Worm (Caenorhabditis elegans) whole organism, L1 larva: Measurements from ENCODE around the gene Y39A1A.31.

Experiments used
- C16A3.4 ChIP-seq: fragments of 150-350 bp; optimal IDR thresholded peaks from 2 replicates; lab custom pipeline; 2014; ENCODE audit warnings: missing biosample characterization, missing genetic modification characterization
- Y116A8C.19 ChIP-seq: sonication (generic microtip); optimal IDR thresholded peaks from 2 replicates; lab custom pipeline; 2016; ENCODE audit warnings: missing compliant biosample characterization, missing genetic modification characterization, borderline replicate concordance
- alr-1 ChIP-seq: fragments of 200-800 bp; sonication (Bioruptor generic); optimal IDR thresholded peaks from 2 replicates; lab custom pipeline; 2018; ENCODE audit warnings: borderline replicate concordance, mild to moderate bottlenecking, missing genetic modification characterization, missing compliant biosample characterization
- aly-2 ChIP-seq: fragments of 150-350 bp; optimal IDR thresholded peaks from 2 replicates; lab custom pipeline; 2014; ENCODE audit warnings: missing biosample characterization, missing genetic modification characterization
- ceh-82 ChIP-seq, 3 experiments: fragments of 150-350 bp in 1 of 3; sonication (generic microtip) in 2 of 3; optimal IDR thresholded peaks; 2 replicates each; lab custom pipeline; 2014 to 2017; ENCODE audit warnings: missing biosample characterization in 3 of 3, missing genetic modification characterization in 3 of 3
- ceh-90 ChIP-seq: sonication (generic microtip); optimal IDR thresholded peaks from 2 replicates; lab custom pipeline; 2016; ENCODE audit warnings: missing genetic modification characterization, missing compliant biosample characterization
- ces-1 ChIP-seq: fragments of 150-350 bp; optimal IDR thresholded peaks from 2 replicates; lab custom pipeline; 2014; ENCODE audit warnings: missing biosample characterization, missing genetic modification reagents, missing genetic modification characterization
- efl-3 ChIP-seq: fragments of 200-800 bp; sonication (Bioruptor generic); optimal IDR thresholded peaks from 2 replicates; lab custom pipeline; 2018; ENCODE audit warnings: mild to moderate bottlenecking, missing genetic modification characterization, missing compliant biosample characterization
- egl-27 ChIP-seq, 2 experiments: fragments of 150-350 bp in 1 of 2; sonication (generic microtip); optimal IDR thresholded peaks; 3 replicates each; lab custom pipeline; 2017 to 2018; ENCODE audit warnings: missing biosample characterization in 2 of 2, missing genetic modification characterization in 2 of 2, missing genetic modification reagents in 2 of 2
- elt-2 ChIP-seq: sonication (generic microtip); optimal IDR thresholded peaks from 2 replicates; lab custom pipeline; 2016; ENCODE audit warnings: missing genetic modification characterization, mild to moderate bottlenecking, inconsistent platforms, missing compliant biosample characterization, missing genetic modification reagents
- elt-3 ChIP-seq, 6 experiments: fragments of 150-350 bp in 1 of 6; sonication (generic microtip); optimal IDR thresholded peaks; 2 replicates each; lab custom pipeline; 2017 to 2018; ENCODE audit warnings: missing biosample characterization in 6 of 6, missing genetic modification characterization in 6 of 6, inconsistent platforms in 1 of 6
- fkh-10 ChIP-seq: sonication (generic microtip); optimal IDR thresholded peaks from 2 replicates; lab custom pipeline; 2017; ENCODE audit warnings: missing biosample characterization, missing genetic modification reagents, missing genetic modification characterization
- fkh-8 ChIP-seq: sonication (generic microtip); optimal IDR thresholded peaks from 2 replicates; lab custom pipeline; 2016; ENCODE audit warnings: mild to moderate bottlenecking, missing genetic modification characterization, missing compliant biosample characterization
- fos-1 ChIP-seq: fragments of 150-350 bp; optimal IDR thresholded peaks from 2 replicates; lab custom pipeline; 2014; ENCODE audit warnings: missing biosample characterization, missing genetic modification characterization
- grh-1 ChIP-seq: fragments of 200-800 bp; sonication (Bioruptor generic); IDR thresholded peaks from 2 replicates; pipeline ENCODE4 v1.3.6; 2022; ENCODE audit warnings: missing genetic modification reagents, missing genetic modification characterization, missing compliant biosample characterization
- hlh-4 ChIP-seq: sonication (generic microtip); optimal IDR thresholded peaks from 2 replicates; lab custom pipeline; 2016; ENCODE audit warnings: mild to moderate bottlenecking, missing genetic modification characterization, missing compliant biosample characterization
- hpl-2 ChIP-seq: fragments of 150-350 bp; optimal IDR thresholded peaks from 2 replicates; lab custom pipeline; 2014; ENCODE audit warnings: missing biosample characterization, missing genetic modification reagents, missing genetic modification characterization
- irx-1 ChIP-seq: sonication (generic microtip); optimal IDR thresholded peaks from 2 replicates; lab custom pipeline; 2016; ENCODE audit warnings: missing genetic modification characterization, missing compliant biosample characterization
- isw-1 ChIP-seq: fragments of 200-800 bp; sonication (Bioruptor generic); IDR thresholded peaks from 2 replicates; pipeline ENCODE4 v1.3.6; 2022; ENCODE audit warnings: missing genetic modification characterization, missing compliant biosample characterization
- jun-1 ChIP-seq: fragments of 150-350 bp; optimal IDR thresholded peaks from 2 replicates; lab custom pipeline; 2014; ENCODE audit warnings: missing biosample characterization, missing genetic modification reagents, missing genetic modification characterization
- lin-14 ChIP-seq: fragments of 200-800 bp; sonication (Bioruptor generic); optimal IDR thresholded peaks from 2 replicates; lab custom pipeline; 2018; ENCODE audit warnings: mild to moderate bottlenecking, missing genetic modification characterization, moderate library complexity, missing compliant biosample characterization
- lsy-2 ChIP-seq, 2 experiments: fragments of 150-350 bp; optimal IDR thresholded peaks; 2 replicates each; lab custom pipeline; 2014; ENCODE audit warnings: missing biosample characterization in 2 of 2, missing genetic modification characterization in 2 of 2
- mdl-1 ChIP-seq, 2 experiments: fragments of 150-350 bp; optimal IDR thresholded peaks; 2 replicates each; lab custom pipeline; 2014 to 2017; ENCODE audit warnings: missing biosample characterization in 2 of 2, missing genetic modification characterization in 2 of 2, inconsistent platforms in 1 of 2
- mef-2 ChIP-seq: fragments of 150-350 bp; optimal IDR thresholded peaks from 2 replicates; lab custom pipeline; 2014; ENCODE audit warnings: missing biosample characterization, missing genetic modification characterization
- mep-1 ChIP-seq: fragments of 150-350 bp; optimal IDR thresholded peaks from 2 replicates; lab custom pipeline; 2014; ENCODE audit warnings: missing biosample characterization, missing genetic modification characterization
- nhr-11 ChIP-seq: fragments of 150-350 bp; optimal IDR thresholded peaks from 2 replicates; lab custom pipeline; 2014; ENCODE audit warnings: missing biosample characterization, missing genetic modification characterization
- nhr-12 ChIP-seq: sonication (generic microtip); optimal IDR thresholded peaks from 2 replicates; lab custom pipeline; 2017; ENCODE audit warnings: missing biosample characterization, missing genetic modification characterization
- nhr-19 ChIP-seq: fragments of 200-800 bp; sonication (Bioruptor generic); conservative IDR thresholded peaks from 2 replicates; pipeline ENCODE4 v1.3.6; 2022; ENCODE audit warnings: missing genetic modification characterization, missing compliant biosample characterization
- nhr-20 ChIP-seq: sonication (generic microtip); optimal IDR thresholded peaks from 2 replicates; lab custom pipeline; 2016; ENCODE audit warnings: mild to moderate bottlenecking, missing genetic modification characterization, missing compliant biosample characterization
- nhr-237 ChIP-seq: fragments of 150-350 bp; optimal IDR thresholded peaks from 2 replicates; lab custom pipeline; 2014; ENCODE audit warnings: missing biosample characterization, missing genetic modification characterization
- nhr-47 ChIP-seq: sonication (generic microtip); optimal IDR thresholded peaks from 2 replicates; lab custom pipeline; 2016; ENCODE audit warnings: mild to moderate bottlenecking, missing genetic modification characterization, moderate library complexity, missing compliant biosample characterization
- nhr-71 ChIP-seq: sonication (generic microtip); optimal IDR thresholded peaks from 2 replicates; lab custom pipeline; 2016; ENCODE audit warnings: mild to moderate bottlenecking, missing genetic modification characterization, moderate library complexity, missing compliant biosample characterization
- nhr-76 ChIP-seq: sonication (generic microtip); optimal IDR thresholded peaks from 2 replicates; lab custom pipeline; 2017; ENCODE audit warnings: missing biosample characterization, missing genetic modification characterization
- nhr-77 ChIP-seq: fragments of 150-350 bp; optimal IDR thresholded peaks from 2 replicates; lab custom pipeline; 2014; ENCODE audit warnings: missing biosample characterization, missing genetic modification characterization
- pag-3 ChIP-seq: sonication (generic microtip); optimal IDR thresholded peaks from 2 replicates; lab custom pipeline; 2017; ENCODE audit warnings: missing genetic modification characterization, mild to moderate bottlenecking, missing compliant biosample characterization, antibody characterized with exemption, borderline replicate concordance; ENCODE audit not compliant: insufficient read depth
- pax-3 ChIP-seq: fragments of 200-800 bp; sonication (Bioruptor generic); optimal IDR thresholded peaks from 2 replicates; lab custom pipeline; 2018; ENCODE audit warnings: mild to moderate bottlenecking, missing genetic modification characterization, moderate library complexity, missing compliant biosample characterization
- pqm-1 ChIP-seq: sonication (generic microtip); optimal IDR thresholded peaks from 3 replicates; lab custom pipeline; 2017; ENCODE audit warnings: missing biosample characterization, missing genetic modification characterization
- snpc-4 ChIP-seq: fragments of 150-350 bp; optimal IDR thresholded peaks from 2 replicates; lab custom pipeline; 2014; ENCODE audit warnings: missing biosample characterization, missing genetic modification characterization
- sup-37 ChIP-seq: fragments of 200-800 bp; sonication (Bioruptor generic); optimal IDR thresholded peaks from 2 replicates; lab custom pipeline; 2018; ENCODE audit warnings: mild to moderate bottlenecking, missing genetic modification characterization, missing compliant biosample characterization
- swsn-7 ChIP-seq: sonication (generic microtip); optimal IDR thresholded peaks from 2 replicates; lab custom pipeline; 2016; ENCODE audit warnings: missing genetic modification characterization, missing compliant biosample characterization
- tlp-1 ChIP-seq: fragments of 150-350 bp; optimal IDR thresholded peaks from 2 replicates; lab custom pipeline; 2014; ENCODE audit warnings: missing biosample characterization, missing genetic modification characterization
- unc-30 ChIP-seq: sonication (generic microtip); optimal IDR thresholded peaks from 2 replicates; lab custom pipeline; 2017; ENCODE audit warnings: missing biosample characterization, missing genetic modification characterization
- unc-62 ChIP-seq: fragments of 150-350 bp; optimal IDR thresholded peaks from 2 replicates; lab custom pipeline; 2014; ENCODE audit warnings: missing biosample characterization, missing genetic modification reagents, missing genetic modification characterization
- unc-86 ChIP-seq: sonication (generic microtip); optimal IDR thresholded peaks from 2 replicates; lab custom pipeline; 2016; ENCODE audit warnings: missing genetic modification characterization, missing compliant biosample characterization
- unc-98 ChIP-seq: fragments of 200-800 bp; sonication (Bioruptor generic); IDR thresholded peaks from 2 replicates; pipeline ENCODE4 v1.3.6; 2022; ENCODE audit warnings: missing genetic modification characterization, missing compliant biosample characterization
- vab-15 ChIP-seq: sonication (generic microtip); optimal IDR thresholded peaks from 2 replicates; lab custom pipeline; 2017; ENCODE audit warnings: missing genotype, mild to moderate bottlenecking, missing genetic modification characterization, missing compliant biosample characterization
- xbp-1 ChIP-seq: sonication (generic microtip); optimal IDR thresholded peaks from 2 replicates; lab custom pipeline; 2016; ENCODE audit warnings: missing genetic modification characterization, missing compliant biosample characterization
- zag-1 ChIP-seq: fragments of 150-350 bp; optimal IDR thresholded peaks from 2 replicates; lab custom pipeline; 2014; ENCODE audit warnings: missing biosample characterization, missing genetic modification characterization
- ztf-11 ChIP-seq, 2 experiments: sonication (generic microtip); optimal IDR thresholded peaks; 2 replicates each; lab custom pipeline; 2016 to 2017; ENCODE audit warnings: missing genetic modification characterization in 2 of 2, missing biosample characterization in 1 of 2, missing compliant biosample characterization in 1 of 2
- ztf-4 ChIP-seq: fragments of 150-350 bp; optimal IDR thresholded peaks from 2 replicates; lab custom pipeline; 2014; ENCODE audit warnings: missing biosample characterization, missing genetic modification characterization

Gene Y39A1A.31

DNA sequence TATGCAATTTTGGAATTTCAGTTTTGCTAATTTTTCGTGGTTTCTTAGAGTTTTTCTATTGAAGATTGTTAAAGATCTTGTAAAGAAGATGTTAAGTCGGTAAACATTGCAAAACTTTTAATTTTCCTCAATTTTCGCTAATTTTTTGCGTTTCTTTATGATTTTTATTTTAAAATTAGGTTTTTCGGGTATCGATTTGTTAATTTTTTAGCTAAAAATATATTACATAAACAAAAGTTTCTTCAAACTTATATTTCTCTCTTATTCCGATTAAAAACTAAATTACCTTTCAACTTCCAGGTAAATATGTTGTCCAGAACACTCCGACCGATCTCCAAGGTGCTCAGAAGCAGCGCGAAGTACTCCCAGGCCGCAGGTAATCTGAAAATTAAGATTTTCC, 18.5 kb upstream of the Y39A1A.31 start, which contains the start of gene mrpl-12:
TSS of gene mrpl-12 (plus strand) at position 301 of the 400 bp plus-strand sequence.
- TF ChIP-seq irx-1 (no peak), unc-86 (tag; lab: Kevin White, UChicago) (no peak), nhr-12 (tag; lab: Kevin White, UChicago) (no peak), snpc-4 (tag; lab: Kevin White, UChicago) (no peak), elt-2 (no peak), nhr-20 (tag; lab: Kevin White, UChicago) (no peak), ces-1 (GFP tag; lab: Kevin White, UChicago) (no peak), unc-98 (GFP tag; lab: Robert Waterston, UW) (no peak), alr-1 (tag; lab: Kevin White, UChicago) (no peak), aly-2 (tag; lab: Kevin White, UChicago) (no peak), zag-1 (no peak), mdl-1 (tag; optimal IDR thresholded peaks at IDR 0.05; lab: Kevin White, UChicago) (no peak), swsn-7 (tag; lab: Kevin White, UChicago) (no peak), ceh-82 (tag; optimal IDR thresholded peaks at IDR 0.05; lab: Kevin White, UChicago) (no peak)

DNA sequence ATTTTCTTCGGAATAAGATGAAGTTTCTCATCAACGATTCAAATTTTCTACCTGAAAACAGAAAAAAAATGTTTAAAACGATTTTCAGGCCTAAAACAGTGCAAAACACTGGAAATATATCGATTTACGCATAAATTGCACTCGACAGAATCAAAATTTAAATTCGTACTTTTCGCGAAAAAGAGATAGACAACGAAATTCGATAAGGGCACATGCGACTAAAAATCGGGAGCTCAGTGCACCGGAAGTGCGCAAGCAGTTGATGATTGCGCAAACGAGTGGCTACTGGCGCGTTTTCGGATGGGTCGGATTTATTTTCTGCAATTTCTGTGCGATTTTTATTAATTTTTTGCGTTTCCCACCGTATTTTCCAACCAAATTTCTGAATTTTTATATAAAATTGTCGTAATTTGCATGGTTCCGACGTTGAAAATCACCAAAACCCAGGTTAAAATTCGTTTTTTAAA, 18.0 kb upstream of the Y39A1A.31 start, which contains the start of the genes Y39A1A.21 and Y39A1A.22:
TSS of gene Y39A1A.21 (minus strand) at position 51 of the 467 bp plus-strand sequence.
TSS of gene Y39A1A.22 (minus strand) at position 57 of the 467 bp plus-strand sequence.
- TF ChIP-seq nhr-77 (tag; lab: Kevin White, UChicago) (peak; percentile 84), unc-98 (GFP tag; lab: Robert Waterston, UW) (no peak), unc-62 (GFP tag; lab: Kevin White, UChicago) (no peak), nhr-20 (tag; lab: Kevin White, UChicago) (peak; percentile 78), lin-14 (GFP tag; lab: Kevin White, UChicago) (no peak), mep-1 (tag; lab: Kevin White, UChicago) (peak; percentile 88), pax-3 (tag; lab: Kevin White, UChicago) (peak; percentile 49), pqm-1 (tag; lab: Kevin White, UChicago) (no peak), nhr-12 (tag; lab: Kevin White, UChicago) (no peak), mdl-1 (tag; optimal IDR thresholded peaks at IDR 0.05; lab: Kevin White, UChicago) (peak in 1 of 2 experiments; percentile 66), swsn-7 (tag; lab: Kevin White, UChicago) (peak; percentile 86), nhr-19 (GFP tag; lab: Robert Waterston, UW) (peak; percentile 86), hlh-4 (tag; lab: Kevin White, UChicago) (no peak), grh-1 (GFP tag; lab: Robert Waterston, UW) (peak; percentile 75), nhr-76 (tag; lab: Kevin White, UChicago) (no peak), mef-2 (tag; lab: Kevin White, UChicago) (peak; percentile 33), ztf-11 (tag; optimal IDR thresholded peaks at IDR 0.05; lab: Kevin White, UChicago) (peak in 1 of 2 experiments; percentile 75), C16A3.4 (peak; percentile 71), efl-3 (GFP tag; lab: Kevin White, UChicago) (peak; percentile 46), nhr-71 (peak; percentile 89), jun-1 (tag; lab: Kevin White, UChicago) (peak; percentile 81), nhr-11 (peak; percentile 35), fkh-8 (tag; lab: Kevin White, UChicago) (peak; percentile 80), tlp-1 (tag; lab: Kevin White, UChicago) (no peak), nhr-47 (tag; lab: Kevin White, UChicago) (peak; percentile 93), alr-1 (tag; lab: Kevin White, UChicago) (no peak), Y116A8C.19 (tag; lab: Kevin White, UChicago) (no peak), egl-27 (tag; optimal IDR thresholded peaks at IDR 0.05; lab: Kevin White, UChicago) (no peak), fos-1 (peak; percentile 32), fkh-10 (peak; percentile 87), xbp-1 (peak; percentile 83), hpl-2 (GFP tag; lab: Kevin White, UChicago) (no peak), ceh-90 (tag; lab: Kevin White, UChicago) (no peak), elt-3 (tag; optimal IDR thresholded peaks at IDR 0.05; lab: Kevin White, UChicago) (peak in 2 of 6 experiments; percentile 7 to 22), vab-15 (no peak), pag-3 (no peak), irx-1 (peak; percentile 87), sup-37 (GFP tag; lab: Kevin White, UChicago) (peak; percentile 70), lsy-2 (tag; optimal IDR thresholded peaks at IDR 0.05; lab: Kevin White, UChicago) (peak; percentile 86 to 88), isw-1 (GFP tag; lab: Robert Waterston, UW) (peak; percentile 78), nhr-237 (tag; lab: Kevin White, UChicago) (no peak), unc-30 (tag; lab: Kevin White, UChicago) (no peak), ztf-4 (tag; lab: Kevin White, UChicago) (peak; percentile 66)
